Worm (Caenorhabditis elegans) whole organism, late embryonic: ENCODE data around the gene mlc-5.

Source experiments
- C08G9.2 ChIP-seq: sonication (generic microtip); optimal IDR thresholded peaks from 2 replicates; lab custom pipeline; 2016; ENCODE audit warnings: mild to moderate bottlenecking, missing genetic modification characterization, moderate library complexity, missing compliant biosample characterization
- C38D4.7 ChIP-seq: fragments of 200-800 bp; sonication (Bioruptor generic); optimal IDR thresholded peaks from 2 replicates; lab custom pipeline; 2018; ENCODE audit warnings: mild to moderate bottlenecking, missing genetic modification characterization, moderate library complexity, missing compliant biosample characterization
- F13H6.1 ChIP-seq: sonication (generic microtip); optimal IDR thresholded peaks from 2 replicates; lab custom pipeline; 2016; ENCODE audit warnings: missing genetic modification characterization, missing compliant biosample characterization
- K02D7.2 ChIP-seq: sonication (generic microtip); optimal IDR thresholded peaks from 2 replicates; lab custom pipeline; 2017; ENCODE audit warnings: mild to moderate bottlenecking, missing genetic modification characterization, missing compliant biosample characterization
- K09A11.1 ChIP-seq: sonication (generic microtip); optimal IDR thresholded peaks from 2 replicates; lab custom pipeline; 2017; ENCODE audit warnings: antibody characterized with exemption, mild to moderate bottlenecking, missing genetic modification characterization, missing compliant biosample characterization; ENCODE audit not compliant: insufficient read depth
- T23F11.4 ChIP-seq: fragments of 200-800 bp; sonication (Bioruptor generic); optimal IDR thresholded peaks from 2 replicates; lab custom pipeline; 2018; ENCODE audit warnings: mild to moderate bottlenecking, missing genetic modification characterization, missing compliant biosample characterization
- ahr-1 ChIP-seq: sonication (generic microtip); optimal IDR thresholded peaks from 2 replicates; lab custom pipeline; 2016; ENCODE audit warnings: missing genetic modification characterization, missing compliant biosample characterization
- ama-1 ChIP-seq: fragments of 150-350 bp; optimal IDR thresholded peaks from 2 replicates; lab custom pipeline; 2014
- ceh-18 ChIP-seq: sonication (generic microtip); optimal IDR thresholded peaks from 2 replicates; lab custom pipeline; 2016; ENCODE audit warnings: missing genetic modification characterization, missing compliant biosample characterization
- ceh-2 ChIP-seq: sonication (generic microtip); optimal IDR thresholded peaks from 2 replicates; lab custom pipeline; 2016; ENCODE audit warnings: missing genotype, missing genetic modification characterization, missing compliant biosample characterization
- ceh-24 ChIP-seq: sonication (generic microtip); optimal IDR thresholded peaks from 2 replicates; lab custom pipeline; 2016; ENCODE audit warnings: mild to moderate bottlenecking, missing genetic modification characterization, missing compliant biosample characterization
- ceh-31 ChIP-seq: sonication (generic microtip); optimal IDR thresholded peaks from 2 replicates; lab custom pipeline; 2016; ENCODE audit warnings: missing genetic modification characterization, missing compliant biosample characterization
- ceh-34 ChIP-seq: sonication (generic microtip); optimal IDR thresholded peaks from 2 replicates; lab custom pipeline; 2016; ENCODE audit warnings: mild to moderate bottlenecking, missing genetic modification characterization, missing compliant biosample characterization
- ceh-45 ChIP-seq: fragments of 200-800 bp; sonication (Bioruptor generic); IDR thresholded peaks from 2 replicates; pipeline ENCODE4 v1.3.6; 2022; ENCODE audit warnings: missing genetic modification reagents, missing genetic modification characterization, missing compliant biosample characterization
- ceh-48 ChIP-seq: sonication (generic microtip); optimal IDR thresholded peaks from 2 replicates; lab custom pipeline; 2016; ENCODE audit warnings: missing genetic modification characterization, inconsistent platforms, missing compliant biosample characterization
- ceh-6 ChIP-seq: fragments of 200-800 bp; sonication (Bioruptor generic); optimal IDR thresholded peaks from 2 replicates; lab custom pipeline; 2018; ENCODE audit warnings: mild to moderate bottlenecking, missing genetic modification characterization, missing compliant biosample characterization
- che-1 ChIP-seq: sonication (generic microtip); optimal IDR thresholded peaks from 2 replicates; lab custom pipeline; 2016; ENCODE audit warnings: mild to moderate bottlenecking, missing genetic modification characterization, missing compliant biosample characterization
- dmd-4 ChIP-seq: sonication (generic microtip); optimal IDR thresholded peaks from 2 replicates; lab custom pipeline; 2016; ENCODE audit warnings: borderline replicate concordance, missing genetic modification characterization, missing compliant biosample characterization
- dve-1 ChIP-seq: sonication (generic microtip); optimal IDR thresholded peaks from 2 replicates; lab custom pipeline; 2017; ENCODE audit warnings: antibody characterized with exemption, mild to moderate bottlenecking, missing genetic modification characterization, missing compliant biosample characterization
- elt-4 ChIP-seq: sonication (generic microtip); optimal IDR thresholded peaks from 2 replicates; lab custom pipeline; 2016; ENCODE audit warnings: missing genetic modification characterization, missing compliant biosample characterization
- eyg-1 ChIP-seq: sonication (generic microtip); optimal IDR thresholded peaks from 2 replicates; lab custom pipeline; 2016; ENCODE audit warnings: missing genotype, missing genetic modification characterization, missing compliant biosample characterization
- fax-1 ChIP-seq: sonication (generic microtip); optimal IDR thresholded peaks from 2 replicates; lab custom pipeline; 2016; ENCODE audit warnings: missing genotype, missing genetic modification characterization, missing compliant biosample characterization
- fkh-10 ChIP-seq: fragments of 150-350 bp; optimal IDR thresholded peaks from 2 replicates; lab custom pipeline; 2014; ENCODE audit warnings: missing biosample characterization, missing genetic modification reagents, missing genetic modification characterization
- fkh-6 ChIP-seq: sonication (generic microtip); optimal IDR thresholded peaks from 2 replicates; lab custom pipeline; 2016; ENCODE audit warnings: missing genetic modification characterization, missing compliant biosample characterization
- hlh-30 ChIP-seq: sonication (generic microtip); optimal IDR thresholded peaks from 2 replicates; lab custom pipeline; 2017; ENCODE audit warnings: antibody characterized with exemption, missing genetic modification characterization, missing compliant biosample characterization; ENCODE audit not compliant: insufficient read depth
- hlh-6 ChIP-seq: sonication (generic microtip); optimal IDR thresholded peaks from 2 replicates; lab custom pipeline; 2016; ENCODE audit warnings: missing genotype, missing genetic modification characterization, missing compliant biosample characterization
- hlh-8 ChIP-seq: sonication (generic microtip); optimal IDR thresholded peaks from 2 replicates; lab custom pipeline; 2016; ENCODE audit warnings: missing genotype, missing genetic modification characterization, missing compliant biosample characterization
- lin-11 ChIP-seq: fragments of 200-800 bp; sonication (Bioruptor generic); optimal IDR thresholded peaks from 2 replicates; lab custom pipeline; 2018; ENCODE audit warnings: mild to moderate bottlenecking, missing genetic modification characterization, missing compliant biosample characterization
- madf-2 ChIP-seq: sonication (generic microtip); optimal IDR thresholded peaks from 2 replicates; lab custom pipeline; 2017; ENCODE audit warnings: missing genetic modification characterization, missing compliant biosample characterization
- nhr-11 ChIP-seq: fragments of 150-350 bp; optimal IDR thresholded peaks from 2 replicates; lab custom pipeline; 2014; ENCODE audit warnings: missing biosample characterization, missing genetic modification characterization
- nhr-232 ChIP-seq: sonication (generic microtip); optimal IDR thresholded peaks from 2 replicates; lab custom pipeline; 2016; ENCODE audit warnings: missing genetic modification characterization, missing compliant biosample characterization
- npax-4 ChIP-seq: sonication (generic microtip); optimal IDR thresholded peaks from 2 replicates; lab custom pipeline; 2016; ENCODE audit warnings: missing genetic modification characterization, missing compliant biosample characterization
- pag-3 ChIP-seq: sonication (generic microtip); optimal IDR thresholded peaks from 2 replicates; lab custom pipeline; 2016; ENCODE audit warnings: missing compliant biosample characterization, missing genetic modification characterization, borderline replicate concordance
- pat-9 ChIP-seq: fragments of 200-800 bp; sonication (Bioruptor generic); optimal IDR thresholded peaks from 2 replicates; lab custom pipeline; 2018; ENCODE audit warnings: mild to moderate bottlenecking, missing genetic modification characterization, moderate library complexity, missing compliant biosample characterization
- pax-1 ChIP-seq: fragments of 150-350 bp; optimal IDR thresholded peaks from 2 replicates; lab custom pipeline; 2014; ENCODE audit warnings: missing biosample characterization, missing genetic modification characterization
- pha-4 ChIP-seq: fragments of 150-350 bp; optimal IDR thresholded peaks from 2 replicates; lab custom pipeline; 2018; ENCODE audit warnings: missing biosample characterization, missing genetic modification reagents, missing genetic modification characterization
- pqm-1 ChIP-seq: sonication (generic microtip); optimal IDR thresholded peaks from 2 replicates; lab custom pipeline; 2016; ENCODE audit warnings: missing genetic modification characterization, missing compliant biosample characterization
- pros-1 ChIP-seq: fragments of 150-350 bp; optimal IDR thresholded peaks from 2 replicates; lab custom pipeline; 2014; ENCODE audit warnings: missing biosample characterization, missing genetic modification reagents, missing genetic modification characterization
- rnt-1 ChIP-seq: sonication (generic microtip); optimal IDR thresholded peaks from 2 replicates; lab custom pipeline; 2016; ENCODE audit warnings: missing genetic modification characterization, missing compliant biosample characterization
- sox-2 ChIP-seq: fragments of 200-800 bp; sonication (Bioruptor generic); IDR thresholded peaks from 2 replicates; pipeline ENCODE4 v1.3.6; 2022; ENCODE audit warnings: missing genetic modification reagents, missing genetic modification characterization, missing compliant biosample characterization
- tbx-2 ChIP-seq: sonication (generic microtip); optimal IDR thresholded peaks from 2 replicates; lab custom pipeline; 2016; ENCODE audit warnings: missing genetic modification characterization, missing compliant biosample characterization
- unc-3 ChIP-seq, 2 experiments: fragments of 200-800 bp in 1 of 2; sonication (Bioruptor generic) in 1 of 2; sonication (generic microtip) in 1 of 2; conservative IDR thresholded peaks in 1 of 2; optimal IDR thresholded peaks in 1 of 2; 2 replicates each; pipeline versions ENCODE4 v1.3.6 to Lab custom; 2016 to 2022; ENCODE audit warnings: missing compliant biosample characterization in 2 of 2, missing genetic modification characterization in 2 of 2, missing genetic modification reagents in 1 of 2
- unc-42 ChIP-seq: sonication (generic microtip); optimal IDR thresholded peaks from 2 replicates; lab custom pipeline; 2016; ENCODE audit warnings: missing genotype, missing genetic modification characterization, missing compliant biosample characterization
- unc-55 ChIP-seq: sonication (generic microtip); optimal IDR thresholded peaks from 2 replicates; lab custom pipeline; 2017; ENCODE audit warnings: missing biosample characterization, missing genetic modification reagents, missing genetic modification characterization
- unc-86 ChIP-seq: sonication (generic microtip); optimal IDR thresholded peaks from 2 replicates; lab custom pipeline; 2016; ENCODE audit warnings: missing genetic modification characterization, missing compliant biosample characterization
- zip-5 ChIP-seq: sonication (generic microtip); optimal IDR thresholded peaks from 2 replicates; lab custom pipeline; 2016; ENCODE audit warnings: missing genetic modification characterization, missing compliant biosample characterization

Gene mlc-5

ce11 chrIII:13614206-13614605 is 8.9 kb upstream of the mlc-5 start:
- TF ChIP-seq ceh-48 (tag; lab: Kevin White, UChicago) = no peak
- TF ChIP-seq hlh-6 = no peak
- no peak for TF ChIP-seq fkh-10 (GFP tag; lab: Kevin White, UChicago)
- TF ChIP-seq ceh-24 (tag; lab: Kevin White, UChicago) = no peak
- TF ChIP-seq pat-9 (tag; lab: Kevin White, UChicago) = no peak
- TF ChIP-seq F13H6.1 = no peak
- TF ChIP-seq pha-4 (tag; lab: Kevin White, UChicago) = no peak
- TF ChIP-seq ceh-2 (tag; lab: Kevin White, UChicago) = no peak
- no peak for TF ChIP-seq zip-5 (tag; lab: Kevin White, UChicago)

- TF ChIP-seq ceh-45 (GFP tag; lab: Robert Waterston, UW) (no peak), C08G9.2 (tag; lab: Kevin White, UChicago) (no peak), K02D7.2 (tag; lab: Kevin White, UChicago) (no peak), madf-2 (tag; lab: Kevin White, UChicago) (no peak), npax-4 (no peak), pat-9 (tag; lab: Kevin White, UChicago) (no peak), nhr-11 (tag; lab: Kevin White, UChicago) (no peak), zip-5 (tag; lab: Kevin White, UChicago) (no peak), pag-3 (tag; lab: Kevin White, UChicago) (no peak), ama-1 (no peak), tbx-2 (tag; lab: Kevin White, UChicago) (no peak), unc-42 (tag; lab: Kevin White, UChicago) (no peak), ahr-1 (tag; lab: Kevin White, UChicago) (no peak), fkh-6 (tag; lab: Kevin White, UChicago) (no peak), hlh-8 (no peak), dve-1 (no peak), lin-11 (tag; lab: Kevin White, UChicago) (no peak), pax-1 (tag; lab: Kevin White, UChicago) (no peak), K09A11.1 (no peak), ceh-24 (tag; lab: Kevin White, UChicago) (no peak)
Observed at ce11 chrIII:13614751-13615150, 8.4 kb upstream of the mlc-5 start.

DNA sequence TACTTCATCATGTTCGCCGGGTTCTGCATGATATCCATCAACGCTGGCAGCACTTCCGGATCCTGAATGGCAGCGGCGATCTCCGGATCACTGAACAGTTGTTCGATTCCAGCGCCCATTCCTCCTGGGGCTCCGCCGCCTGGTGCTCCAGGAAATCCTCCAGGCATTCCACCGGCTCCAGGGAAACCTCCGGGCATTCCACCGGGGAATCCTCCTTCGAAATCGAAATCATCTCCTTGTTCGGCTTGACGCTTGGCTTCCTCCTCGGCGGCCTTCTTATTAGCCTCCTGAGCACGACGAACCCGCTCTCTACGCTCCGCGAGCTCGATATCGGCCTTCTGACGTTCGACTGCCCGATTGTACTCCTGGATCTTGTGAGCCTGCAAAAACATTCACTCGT is 7.6 kb upstream of the mlc-5 start:
- TF ChIP-seq pag-3 (tag; lab: Kevin White, UChicago) = no peak
- TF ChIP-seq ceh-31 (tag; lab: Kevin White, UChicago) = no peak
- no peak for TF ChIP-seq eyg-1 (tag; lab: Kevin White, UChicago)
- no peak for TF ChIP-seq C08G9.2 (tag; lab: Kevin White, UChicago)
- TF ChIP-seq dmd-4 (tag; lab: Kevin White, UChicago) = no peak
- no peak for TF ChIP-seq madf-2 (tag; lab: Kevin White, UChicago)
- no peak for TF ChIP-seq pax-1 (tag; lab: Kevin White, UChicago)
- TF ChIP-seq hlh-6 = peak; percentile 0
- TF ChIP-seq elt-4 (tag; lab: Kevin White, UChicago) = peak; percentile 36
- no peak for TF ChIP-seq fax-1 (tag; lab: Kevin White, UChicago)
- TF ChIP-seq ceh-6 (GFP tag; lab: Kevin White, UChicago) = no peak
- TF ChIP-seq, all 69 proteins: peak for 2

DNA sequence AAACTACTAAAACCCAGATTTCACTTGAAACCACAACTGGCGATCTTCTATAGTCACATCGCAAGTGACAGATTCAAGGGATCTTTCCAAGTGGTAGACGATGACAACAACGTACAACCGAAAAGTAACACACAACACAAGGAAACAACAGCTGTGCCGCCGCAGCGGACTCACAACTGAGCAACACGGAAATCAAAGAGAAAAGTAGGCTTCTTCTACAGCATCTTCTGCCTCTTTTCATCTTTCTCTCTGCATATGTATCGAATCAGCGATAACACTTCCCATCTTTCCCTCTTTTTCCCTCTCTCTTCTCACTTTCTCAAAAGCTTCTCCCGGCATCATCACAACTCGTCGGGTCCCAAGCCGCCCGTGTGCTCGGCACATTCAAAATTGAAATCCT is 6.3 kb upstream of the mlc-5 start, which contains the start of gene T12D8.9:
T12D8.9 (plus strand) TSS at position 312 of the 400 bp plus-strand sequence.
- TF ChIP-seq ama-1 (no peak), sox-2 (GFP tag; lab: Robert Waterston, UW) (no peak), pros-1 (no peak), pax-1 (tag; lab: Kevin White, UChicago) (no peak), ceh-18 (tag; lab: Kevin White, UChicago) (peak; percentile 78), nhr-232 (tag; lab: Kevin White, UChicago) (no peak), che-1 (no peak), hlh-30 (tag; lab: Kevin White, UChicago) (no peak), unc-3 (GFP tag; conservative IDR thresholded peaks at IDR 0.05; lab: Robert Waterston, UW) (no peak), unc-3 (tag; optimal IDR thresholded peaks at IDR 0.05; lab: Kevin White, UChicago) (no peak), pqm-1 (no peak), tbx-2 (tag; lab: Kevin White, UChicago) (peak; percentile 31), unc-55 (GFP tag; lab: Kevin White, UChicago) (peak; percentile 16), C38D4.7 (GFP tag; lab: Kevin White, UChicago) (no peak), T23F11.4 (GFP tag; lab: Kevin White, UChicago) (no peak), ceh-34 (tag; lab: Kevin White, UChicago) (no peak), unc-86 (tag; lab: Kevin White, UChicago) (no peak), hlh-8 (peak; percentile 42), hlh-6 (no peak), rnt-1 (tag; lab: Kevin White, UChicago) (peak; percentile 29), eyg-1 (tag; lab: Kevin White, UChicago) (no peak)
- TF ChIP-seq, all 69 proteins: peak for 5
